Worm (Caenorhabditis elegans): ENCODE data around the gene clec-197.

DNA sequence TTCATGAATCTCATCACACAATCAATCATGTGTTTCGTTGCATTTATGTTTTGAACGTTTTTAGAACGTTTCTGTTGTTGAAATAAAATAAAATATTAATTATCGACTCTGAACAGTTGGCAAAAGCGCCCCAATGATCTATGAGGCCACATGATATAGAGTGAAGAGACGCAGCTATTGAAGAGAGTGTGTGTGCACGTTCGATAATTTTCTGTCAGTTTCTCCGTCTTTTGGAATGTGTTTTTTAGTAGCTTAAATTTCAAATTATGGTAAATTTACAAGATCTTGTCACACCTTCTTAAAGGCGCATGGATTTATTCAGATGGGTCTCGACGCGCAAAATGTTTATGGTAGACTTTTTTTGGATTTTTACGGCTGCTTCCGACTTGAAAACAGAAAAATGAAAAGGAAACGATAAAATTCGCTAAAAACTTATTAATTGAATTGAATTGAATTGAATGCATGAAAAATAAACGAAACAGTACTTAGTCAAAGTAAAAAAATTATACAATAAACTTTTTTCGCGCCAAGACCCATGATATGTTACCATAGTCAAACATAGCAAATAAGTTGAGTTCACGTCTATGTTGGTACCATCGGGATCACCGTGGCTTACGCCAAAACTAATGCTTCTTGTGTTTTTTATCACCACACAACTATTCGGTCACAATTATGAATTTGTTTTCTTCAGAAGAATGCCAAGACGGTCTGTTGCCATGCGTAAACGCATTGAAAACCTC lies 12.8 kb downstream of the clec-197 start, which contains the start of gene C49C3.15:
- TF ChIP-seq gei-8 (GFP tag; optimal IDR thresholded peaks at IDR 0.05) (no peak), dmd-6 (GFP tag; IDR thresholded peaks at IDR 0.05) (no peak), mxl-2 (GFP tag; conservative IDR thresholded peaks at IDR 0.05) (no peak)
